Worm (Caenorhabditis elegans) whole organism, L4/young adult: ENCODE results near the gene C18B10.6.

Source experiments
- W03F9.2 ChIP-seq: fragments of 150-350 bp; optimal IDR thresholded peaks from 2 replicates; lab custom pipeline; 2014; ENCODE audit warnings: missing biosample characterization, missing genetic modification characterization
- dao-5 ChIP-seq: sonication (generic microtip); optimal IDR thresholded peaks from 2 replicates; lab custom pipeline; 2016; ENCODE audit warnings: missing genotype, missing genetic modification characterization, moderate library complexity, missing compliant biosample characterization
- him-1 ChIP-seq: sonication (generic microtip); optimal IDR thresholded peaks from 2 replicates; lab custom pipeline; 2016; ENCODE audit warnings: missing genotype, missing genetic modification reagents, missing genetic modification characterization, missing compliant biosample characterization

DNA sequence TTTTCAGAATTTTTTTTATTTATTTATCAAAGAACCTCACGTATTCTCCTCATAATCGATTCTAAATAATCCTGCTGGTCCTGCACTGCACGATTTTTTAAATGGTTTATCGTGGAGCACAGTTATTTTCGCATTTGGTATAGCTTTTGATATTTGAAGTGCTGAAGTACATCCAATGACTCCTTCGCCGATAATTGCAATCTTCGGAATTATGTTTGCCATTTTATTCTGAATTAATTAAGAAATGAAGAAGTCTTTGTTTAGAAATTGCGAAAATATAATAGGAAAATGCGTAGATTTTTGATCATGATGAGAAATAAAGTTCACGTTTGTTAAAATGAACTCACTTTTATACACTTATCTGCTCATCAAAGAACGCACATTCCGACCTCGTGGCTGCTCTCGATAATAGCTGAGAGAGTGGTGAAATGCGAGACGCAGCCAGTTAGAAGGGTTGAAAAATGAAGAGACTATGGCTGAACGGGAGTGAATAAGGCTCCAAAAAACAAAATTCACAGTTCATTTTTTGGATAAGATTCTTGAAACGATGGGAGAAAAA, 46.0 kb downstream of the C18B10.6 start:
- peak; percentile 0 for TF ChIP-seq W03F9.2 (tag; lab: Kevin White, UChicago)
- TF ChIP-seq dao-5, result no peak
- no peak for TF ChIP-seq him-1
